Worm (Caenorhabditis elegans): ENCODE results near the gene C47E8.1.

The C47E8.1 gene

DNA sequence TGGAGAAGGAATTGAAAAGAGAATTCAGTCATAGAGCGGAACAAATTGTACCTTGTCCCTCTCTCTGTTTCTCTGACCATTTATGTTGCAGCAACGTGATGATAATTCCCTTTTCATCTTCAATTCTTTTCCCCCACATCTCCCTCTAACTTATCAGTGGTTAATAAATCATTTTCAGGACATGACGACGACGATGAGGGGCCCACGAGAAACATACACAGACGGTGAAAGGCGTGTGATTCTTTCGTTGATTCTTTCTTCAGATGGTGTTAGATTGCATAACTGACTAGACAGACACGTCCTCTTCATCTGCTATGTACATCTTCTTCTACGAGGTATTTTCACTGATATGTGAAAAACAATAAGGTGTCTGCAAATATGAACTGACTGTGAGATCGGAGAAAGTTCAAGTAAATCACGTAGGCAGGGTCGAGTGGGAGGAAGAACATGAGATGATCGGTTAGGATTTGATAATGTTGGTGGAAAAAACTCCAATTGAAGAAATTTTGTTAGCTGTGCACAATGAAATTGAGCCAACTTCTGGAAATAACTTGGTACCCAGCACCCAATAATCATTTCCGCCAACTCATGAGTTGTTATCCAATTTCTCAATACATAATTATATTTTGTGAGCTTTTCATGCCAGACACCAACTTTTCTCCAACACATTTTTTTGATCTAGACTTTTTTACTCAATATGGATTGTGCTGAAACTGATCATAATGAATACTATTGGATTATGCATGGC is 5.0 kb upstream of the C47E8.1 start, which contains the start of gene srh-17:
Gene srh-17 (plus strand): TSS at position 698 of the 748 bp plus-strand sequence.
- TF ChIP-seq ztf-4 (tag; optimal IDR thresholded peaks at IDR 0.05) (no peak), R02D3.7 (tag; optimal IDR thresholded peaks at IDR 0.05) (no peak), gmeb-1 (tag; optimal IDR thresholded peaks at IDR 0.05) (peak; percentile 53), F13H6.1 (tag; optimal IDR thresholded peaks at IDR 0.05) (peak; percentile 11), C34F6.9 (tag; optimal IDR thresholded peaks at IDR 0.05) (no peak), ceh-16 (tag; optimal IDR thresholded peaks at IDR 0.05) (no peak), nhr-11 (tag; optimal IDR thresholded peaks at IDR 0.05) (no peak), sem-4 (tag; optimal IDR thresholded peaks at IDR 0.05) (no peak), fos-1 (tag; optimal IDR thresholded peaks at IDR 0.05) (peak; percentile 11), nhr-25 (tag; optimal IDR thresholded peaks at IDR 0.05) (peak; percentile 93), nhr-129 (tag; optimal IDR thresholded peaks at IDR 0.05) (peak; percentile 57), zag-1 (tag; optimal IDR thresholded peaks at IDR 0.05) (no peak), ZK546.5 (tag; optimal IDR thresholded peaks at IDR 0.05) (no peak), nhr-23 (tag; optimal IDR thresholded peaks at IDR 0.05) (no peak), nhr-12 (tag; optimal IDR thresholded peaks at IDR 0.05) (no peak), unc-39 (tag; optimal IDR thresholded peaks at IDR 0.05) (no peak), nhr-6 (tag; optimal IDR thresholded peaks at IDR 0.05) (no peak), nhr-21 (tag; optimal IDR thresholded peaks at IDR 0.05) (peak; percentile 95), crh-2 (tag; optimal IDR thresholded peaks at IDR 0.05) (no peak), mab-5 (tag; optimal IDR thresholded peaks at IDR 0.05) (peak; percentile 82), mdl-1 (tag; optimal IDR thresholded peaks at IDR 0.05) (peak; percentile 65 to 68), egl-27 (tag; optimal IDR thresholded peaks at IDR 0.05) (peak; percentile 29), nhr-77 (tag; optimal IDR thresholded peaks at IDR 0.05) (no peak), skn-1 (tag; optimal IDR thresholded peaks at IDR 0.05) (no peak), sma-3 (GFP tag; optimal IDR thresholded peaks at IDR 0.05) (peak; percentile 85), aly-2 (tag; optimal IDR thresholded peaks at IDR 0.05) (no peak), nhr-237 (tag; optimal IDR thresholded peaks at IDR 0.05) (no peak), sma-9 (GFP tag; optimal IDR thresholded peaks at IDR 0.05) (peak; percentile 92), sma-9 (tag; optimal IDR thresholded peaks at IDR 0.05) (no peak), elt-1 (tag; optimal IDR thresholded peaks at IDR 0.05) (no peak), elt-3 (tag; optimal IDR thresholded peaks at IDR 0.05) (no peak), lsy-2 (tag; optimal IDR thresholded peaks at IDR 0.05) (no peak), ama-1 (optimal IDR thresholded peaks at IDR 0.05) (no peak), mbf-1 (tag; optimal IDR thresholded peaks at IDR 0.05) (no peak), unc-55 (GFP tag; optimal IDR thresholded peaks at IDR 0.05) (no peak), blmp-1 (tag; optimal IDR thresholded peaks at IDR 0.05; ENCODE audit: insufficient read depth) (peak; percentile 92)

DNA sequence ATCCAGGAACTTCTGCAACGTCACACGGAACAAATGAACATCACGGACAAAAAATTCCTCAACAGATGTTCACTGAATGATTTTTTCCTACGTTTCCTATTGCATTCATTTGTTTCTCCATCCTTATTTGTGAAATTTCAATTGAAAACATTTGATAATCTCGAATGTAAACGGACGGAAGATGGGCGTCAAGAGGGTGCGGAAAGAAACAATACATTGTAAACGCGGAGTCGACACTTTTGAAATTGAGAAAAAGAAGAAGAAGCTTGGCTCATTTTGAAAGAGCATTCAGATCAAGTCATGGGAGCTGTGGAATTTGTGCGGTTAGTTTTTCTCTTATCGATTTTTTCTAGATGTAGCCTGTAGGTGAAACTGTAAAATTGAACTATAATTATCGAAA is 2.8 kb upstream of the C47E8.1 start, which contains the start of gene C47E8.9:
Gene C47E8.9 (plus strand): TSS at position 301 of the 400 bp plus-strand sequence.
- TF ChIP-seq ztf-11 (tag; optimal IDR thresholded peaks at IDR 0.05) (no peak), Y55F3AM.14 (GFP tag; optimal IDR thresholded peaks at IDR 0.05) (no peak), ceh-16 (tag; optimal IDR thresholded peaks at IDR 0.05) (no peak), skn-1 (tag; optimal IDR thresholded peaks at IDR 0.05) (no peak), nhr-12 (tag; optimal IDR thresholded peaks at IDR 0.05) (no peak), snpc-4 (tag; optimal IDR thresholded peaks at IDR 0.05) (no peak), nhr-10 (tag; optimal IDR thresholded peaks at IDR 0.05) (no peak), lin-39 (tag; optimal IDR thresholded peaks at IDR 0.05) (no peak), nhr-11 (tag; optimal IDR thresholded peaks at IDR 0.05) (no peak), mab-5 (tag; optimal IDR thresholded peaks at IDR 0.05) (no peak), fos-1 (tag; optimal IDR thresholded peaks at IDR 0.05) (no peak), R02D3.7 (tag; optimal IDR thresholded peaks at IDR 0.05) (no peak), ZK546.5 (tag; optimal IDR thresholded peaks at IDR 0.05) (no peak), zag-1 (tag; optimal IDR thresholded peaks at IDR 0.05) (no peak)

DNA sequence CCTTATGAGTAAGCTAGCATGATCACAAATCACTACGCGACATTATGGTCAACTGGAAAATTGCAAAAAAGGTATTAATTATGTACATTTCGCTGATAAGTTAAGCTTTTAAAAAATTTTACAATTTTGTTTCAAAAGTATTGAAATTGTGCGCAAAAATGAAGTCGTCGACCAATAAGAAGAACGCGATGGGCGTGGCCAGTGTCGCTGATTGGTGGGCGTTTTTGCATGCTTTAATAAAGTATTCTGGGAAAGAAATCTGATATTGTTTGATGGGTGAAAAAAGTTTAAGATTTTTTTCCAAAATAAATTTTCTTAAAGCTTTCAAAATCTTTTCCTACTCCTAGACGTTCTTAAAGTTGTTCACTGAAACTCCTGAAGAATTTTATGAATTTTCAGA is 12.5 kb downstream of the C47E8.1 start:
- TF ChIP-seq lin-39 (tag; optimal IDR thresholded peaks at IDR 0.05) = no peak
